Worm (Caenorhabditis elegans) whole organism, L4 larva: ENCODE results near the gene Y41C4A.18.

Experiments used
- F37D6.2 ChIP-seq: sonication (generic microtip); optimal IDR thresholded peaks from 2 replicates; lab custom pipeline; 2016; ENCODE audit warnings: mild to moderate bottlenecking, missing genetic modification characterization, missing compliant biosample characterization
- F49E8.2 ChIP-seq: sonication (generic microtip); optimal IDR thresholded peaks from 2 replicates; lab custom pipeline; 2016; ENCODE audit warnings: missing compliant biosample characterization, mild to moderate bottlenecking, missing genetic modification characterization, borderline replicate concordance
- R02D3.7 ChIP-seq: fragments of 150-350 bp; sonication (generic microtip); optimal IDR thresholded peaks from 3 replicates; lab custom pipeline; 2014; ENCODE audit warnings: missing biosample characterization, missing genetic modification characterization
- Y105C5A.15 ChIP-seq: fragments of 200-800 bp; sonication (Bioruptor generic); IDR thresholded peaks from 2 replicates; pipeline ENCODE4 v1.3.6; 2022; ENCODE audit warnings: missing genetic modification characterization, missing compliant biosample characterization
- Y48G9A.11 ChIP-seq: fragments of 200-800 bp; sonication (Bioruptor generic); IDR thresholded peaks from 2 replicates; pipeline ENCODE4 v1.3.6; 2022; ENCODE audit warnings: missing genetic modification reagents, missing genetic modification characterization, missing compliant biosample characterization
- Y5F2A.4 ChIP-seq: fragments of 200-800 bp; sonication (Bioruptor generic); optimal IDR thresholded peaks from 2 replicates; lab custom pipeline; 2018; ENCODE audit warnings: mild to moderate bottlenecking, missing genetic modification characterization, missing compliant biosample characterization
- ZK337.2 ChIP-seq: fragments of 200-800 bp; sonication (Bioruptor generic); IDR thresholded peaks from 2 replicates; pipeline ENCODE4 v1.3.6; 2022; ENCODE audit warnings: missing genetic modification reagents, missing genetic modification characterization, missing compliant biosample characterization
- aly-2 ChIP-seq: sonication (generic microtip); optimal IDR thresholded peaks from 2 replicates; lab custom pipeline; 2018; ENCODE audit warnings: missing biosample characterization, missing genetic modification characterization
- ama-1 ChIP-seq: fragments of 150-350 bp; optimal IDR thresholded peaks from 2 replicates; lab custom pipeline; 2014; ENCODE audit warnings: inconsistent platforms, mixed read lengths
- ceh-28 ChIP-seq: fragments of 150-350 bp; optimal IDR thresholded peaks from 2 replicates; lab custom pipeline; 2014; ENCODE audit warnings: missing biosample characterization, missing genetic modification reagents, missing genetic modification characterization
- ceh-44 ChIP-seq: fragments of 200-800 bp; sonication (Bioruptor generic); IDR thresholded peaks from 2 replicates; pipeline ENCODE4 v1.3.6; 2022; ENCODE audit warnings: missing genetic modification reagents, missing genetic modification characterization, missing compliant biosample characterization
- ceh-82 ChIP-seq: sonication (generic microtip); optimal IDR thresholded peaks from 2 replicates; lab custom pipeline; 2017; ENCODE audit warnings: missing biosample characterization, missing genetic modification characterization
- ces-1 ChIP-seq: fragments of 150-350 bp; sonication (generic microtip); optimal IDR thresholded peaks from 4 replicates; lab custom pipeline; 2014; ENCODE audit warnings: missing biosample characterization, missing genetic modification reagents, missing genetic modification characterization
- ctbp-1 ChIP-seq: fragments of 200-800 bp; sonication (Bioruptor generic); IDR thresholded peaks from 2 replicates; pipeline ENCODE4 v1.3.6; 2022; ENCODE audit warnings: missing genetic modification reagents, missing genetic modification characterization, missing compliant biosample characterization
- daf-16 ChIP-seq, 3 experiments: sonication (generic microtip); optimal IDR thresholded peaks; 2 replicates each; lab custom pipeline; 2016 to 2017; ENCODE audit warnings: missing genetic modification characterization in 3 of 3, missing genetic modification reagents in 3 of 3, mild to moderate bottlenecking in 2 of 3, missing compliant biosample characterization in 2 of 3, missing biosample characterization in 1 of 3, moderate library complexity in 1 of 3
- dmd-6 ChIP-seq: fragments of 200-800 bp; sonication (Bioruptor generic); IDR thresholded peaks from 2 replicates; pipeline ENCODE4 v1.3.6; 2022; ENCODE audit warnings: missing genetic modification reagents, missing genetic modification characterization, missing compliant biosample characterization
- dmd-8 ChIP-seq: fragments of 200-800 bp; sonication (Bioruptor generic); IDR thresholded peaks from 2 replicates; pipeline ENCODE4 v1.3.6; 2022; ENCODE audit warnings: missing genetic modification characterization, missing compliant biosample characterization
- duxl-1 ChIP-seq: sonication (generic microtip); optimal IDR thresholded peaks from 2 replicates; lab custom pipeline; 2016; ENCODE audit warnings: mild to moderate bottlenecking, missing genetic modification characterization, moderate library complexity, missing compliant biosample characterization; ENCODE audit not compliant: poor library complexity
- egl-27 ChIP-seq: sonication (generic microtip); optimal IDR thresholded peaks from 3 replicates; lab custom pipeline; 2017; ENCODE audit warnings: missing biosample characterization, missing genetic modification reagents, missing genetic modification characterization
- fkh-10 ChIP-seq: fragments of 150-350 bp; optimal IDR thresholded peaks from 2 replicates; lab custom pipeline; 2014; ENCODE audit warnings: missing biosample characterization, missing genetic modification reagents, missing genetic modification characterization
- fos-1 ChIP-seq: fragments of 150-350 bp; optimal IDR thresholded peaks from 2 replicates; lab custom pipeline; 2014; ENCODE audit warnings: missing biosample characterization, missing genetic modification characterization
- gei-8 ChIP-seq: fragments of 200-800 bp; sonication (Bioruptor generic); optimal IDR thresholded peaks from 2 replicates; lab custom pipeline; 2018; ENCODE audit warnings: mild to moderate bottlenecking, missing genetic modification characterization, missing compliant biosample characterization
- hif-1 ChIP-seq, 2 experiments: sonication (generic microtip); optimal IDR thresholded peaks; 2 replicates each; lab custom pipeline; 2016 to 2017; ENCODE audit warnings: missing compliant biosample characterization in 2 of 2, missing genetic modification characterization in 2 of 2, missing genetic modification reagents in 2 of 2, missing genotype in 2 of 2, mild to moderate bottlenecking in 1 of 2
- jun-1 ChIP-seq: fragments of 150-350 bp; optimal IDR thresholded peaks from 2 replicates; lab custom pipeline; 2014; ENCODE audit warnings: missing biosample characterization, missing genetic modification reagents, missing genetic modification characterization
- lim-7 ChIP-seq: fragments of 200-800 bp; sonication (Bioruptor generic); IDR thresholded peaks from 2 replicates; pipeline ENCODE4 v1.3.6; 2022; ENCODE audit warnings: missing genetic modification characterization, missing compliant biosample characterization
- lin-13 ChIP-seq: fragments of 150-350 bp; optimal IDR thresholded peaks from 2 replicates; lab custom pipeline; 2014; ENCODE audit warnings: missing biosample characterization, missing genetic modification reagents, missing genetic modification characterization
- lin-39 ChIP-seq: fragments of 150-350 bp; optimal IDR thresholded peaks from 2 replicates; lab custom pipeline; 2014; ENCODE audit warnings: missing biosample characterization, missing genetic modification reagents, missing genetic modification characterization
- lir-3 ChIP-seq: sonication (generic microtip); optimal IDR thresholded peaks from 2 replicates; lab custom pipeline; 2016; ENCODE audit warnings: mild to moderate bottlenecking, missing genetic modification characterization, missing compliant biosample characterization
- madf-9 ChIP-seq: fragments of 200-800 bp; sonication (Bioruptor generic); conservative IDR thresholded peaks from 2 replicates; pipeline ENCODE4 v1.3.6; 2022; ENCODE audit warnings: missing genetic modification reagents, missing genetic modification characterization, missing compliant biosample characterization
- mdl-1 ChIP-seq, 2 experiments: fragments of 150-350 bp in 1 of 2; sonication (generic microtip) in 1 of 2; optimal IDR thresholded peaks; 2 replicates each; lab custom pipeline; 2014 to 2017; ENCODE audit warnings: missing biosample characterization in 2 of 2, missing genetic modification characterization in 2 of 2
- mdt-29 ChIP-seq: fragments of 200-800 bp; sonication (Bioruptor generic); IDR thresholded peaks from 2 replicates; pipeline ENCODE4 v1.3.6; 2022; ENCODE audit warnings: missing genetic modification reagents, missing genetic modification characterization, missing compliant biosample characterization
- mep-1 ChIP-seq: fragments of 150-350 bp; sonication (generic microtip); optimal IDR thresholded peaks from 3 replicates; lab custom pipeline; 2014; ENCODE audit warnings: missing biosample characterization, missing genetic modification characterization
- mes-2 ChIP-seq: sonication (generic microtip); optimal IDR thresholded peaks from 2 replicates; lab custom pipeline; 2016; ENCODE audit warnings: missing genotype, mild to moderate bottlenecking, missing genetic modification characterization, missing compliant biosample characterization; ENCODE audit not compliant: poor library complexity, severe bottlenecking
- mxl-2 ChIP-seq: fragments of 200-800 bp; sonication (Bioruptor generic); conservative IDR thresholded peaks from 2 replicates; pipeline ENCODE4 v1.3.6; 2022; ENCODE audit warnings: missing genetic modification reagents, missing genetic modification characterization, missing compliant biosample characterization
- mxl-3 ChIP-seq: fragments of 200-800 bp; sonication (Bioruptor generic); optimal IDR thresholded peaks from 2 replicates; lab custom pipeline; 2018; ENCODE audit warnings: mild to moderate bottlenecking, missing genetic modification characterization, missing compliant biosample characterization
- nhr-10 ChIP-seq: fragments of 150-350 bp; optimal IDR thresholded peaks from 2 replicates; lab custom pipeline; 2014; ENCODE audit warnings: missing biosample characterization, missing genetic modification characterization
- nhr-11 ChIP-seq: fragments of 150-350 bp; optimal IDR thresholded peaks from 2 replicates; lab custom pipeline; 2014; ENCODE audit warnings: missing biosample characterization, missing genetic modification characterization
- nhr-111 ChIP-seq: fragments of 200-800 bp; sonication (Bioruptor generic); optimal IDR thresholded peaks from 2 replicates; lab custom pipeline; 2018; ENCODE audit warnings: mild to moderate bottlenecking, missing genetic modification characterization, missing compliant biosample characterization
- nhr-25 ChIP-seq: sonication (generic microtip); optimal IDR thresholded peaks from 2 replicates; lab custom pipeline; 2017; ENCODE audit warnings: missing genetic modification characterization, mild to moderate bottlenecking, missing compliant biosample characterization, antibody characterized with exemption, moderate library complexity, borderline replicate concordance; ENCODE audit not compliant: insufficient read depth
- nhr-41 ChIP-seq: fragments of 200-800 bp; sonication (Bioruptor generic); IDR thresholded peaks from 2 replicates; pipeline ENCODE4 v1.3.6; 2022; ENCODE audit warnings: missing genetic modification reagents, missing genetic modification characterization, missing compliant biosample characterization
- nhr-42 ChIP-seq: fragments of 200-800 bp; sonication (Bioruptor generic); IDR thresholded peaks from 2 replicates; pipeline ENCODE4 v1.3.6; 2022; ENCODE audit warnings: missing genetic modification characterization, missing compliant biosample characterization
- nhr-6 ChIP-seq: fragments of 150-350 bp; optimal IDR thresholded peaks from 2 replicates; lab custom pipeline; 2014; ENCODE audit warnings: missing biosample characterization, missing genetic modification characterization
- set-16 ChIP-seq: fragments of 200-800 bp; sonication (Bioruptor generic); IDR thresholded peaks from 2 replicates; pipeline ENCODE4 v1.3.6; 2022; ENCODE audit warnings: missing genetic modification reagents, missing genetic modification characterization, missing compliant biosample characterization
- spr-1 ChIP-seq: sonication (generic microtip); optimal IDR thresholded peaks from 2 replicates; lab custom pipeline; 2016; ENCODE audit warnings: mild to moderate bottlenecking, missing genetic modification characterization, missing compliant biosample characterization
- tag-97 ChIP-seq: fragments of 200-800 bp; sonication (Bioruptor generic); IDR thresholded peaks from 2 replicates; pipeline ENCODE4 v1.3.6; 2022; ENCODE audit warnings: missing genetic modification characterization, missing compliant biosample characterization
- unc-130 ChIP-seq: sonication (generic microtip); optimal IDR thresholded peaks from 2 replicates; lab custom pipeline; 2016; ENCODE audit warnings: missing genetic modification reagents, missing genetic modification characterization, missing compliant biosample characterization
- unc-39 ChIP-seq: sonication (generic microtip); optimal IDR thresholded peaks from 2 replicates; lab custom pipeline; 2017; ENCODE audit warnings: missing biosample characterization, missing genetic modification characterization
- unc-62 ChIP-seq, 3 experiments: fragments of 150-350 bp in 1 of 3; sonication (generic microtip); optimal IDR thresholded peaks in 2 of 3; peaks in 1 of 3; 1 replicate in 1 of 3; 2 replicates in 2 of 3; lab custom pipeline; 2014 to 2017; ENCODE audit warnings: missing biosample characterization in 3 of 3, missing genetic modification characterization in 3 of 3, missing genetic modification reagents in 3 of 3, missing genotype in 1 of 3
- vab-7 ChIP-seq: fragments of 200-800 bp; sonication (Bioruptor generic); IDR thresholded peaks from 2 replicates; pipeline ENCODE4 v1.3.6; 2022; ENCODE audit warnings: missing genetic modification reagents, missing genetic modification characterization, missing compliant biosample characterization
- zip-11 ChIP-seq: fragments of 200-800 bp; sonication (Bioruptor generic); IDR thresholded peaks from 2 replicates; pipeline ENCODE4 v1.3.6; 2022; ENCODE audit warnings: missing genetic modification characterization, missing compliant biosample characterization
- ztf-7 ChIP-seq: fragments of 150-350 bp; optimal IDR thresholded peaks from 2 replicates; lab custom pipeline; 2014; ENCODE audit warnings: missing biosample characterization, missing genetic modification characterization

The Y41C4A.18 gene

DNA sequence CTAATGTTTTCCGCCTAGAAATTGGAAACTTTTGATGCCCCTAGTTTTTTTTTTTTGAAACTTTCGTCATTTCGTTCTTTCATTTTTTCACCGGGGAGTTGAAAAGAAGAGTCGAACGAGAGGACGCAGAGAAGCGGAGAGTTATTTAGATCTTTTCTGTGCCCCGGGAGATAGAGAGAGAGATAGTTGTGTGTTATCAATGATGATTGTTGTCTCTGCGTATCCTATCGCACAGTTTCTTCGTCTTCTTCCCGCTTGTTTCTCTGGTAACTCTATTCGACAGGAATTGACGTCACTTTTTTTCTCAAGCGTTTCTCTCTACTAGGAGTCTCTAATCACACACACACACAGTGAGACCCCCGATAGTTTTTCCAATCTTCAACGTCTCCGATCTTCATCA, 41.1 kb upstream of the Y41C4A.18 start (continued):
- TF ChIP-seq nhr-42 (GFP tag; lab: Robert Waterston, UW) (no peak), mep-1 (peak; percentile 82), ces-1 (GFP tag; lab: Kevin White, UChicago) (no peak), nhr-10 (tag; lab: Kevin White, UChicago) (peak; percentile 81), gei-8 (GFP tag; lab: Kevin White, UChicago) (no peak), jun-1 (tag; lab: Kevin White, UChicago) (peak; percentile 37), madf-9 (GFP tag; lab: Robert Waterston, UW) (no peak), lin-13 (no peak), F49E8.2 (tag; lab: Kevin White, UChicago) (no peak), aly-2 (no peak), Y105C5A.15 (GFP tag; lab: Robert Waterston, UW) (no peak), mxl-2 (GFP tag; lab: Robert Waterston, UW) (no peak), lim-7 (GFP tag; lab: Robert Waterston, UW) (no peak), ama-1 (lab: Kevin White, UChicago) (no peak), unc-62 (GFP tag; optimal IDR thresholded peaks at IDR 0.05 in 1 of 2; lab: Kevin White, UChicago) (no peak), unc-62 (tag; optimal IDR thresholded peaks at IDR 0.05; lab: Kevin White, UChicago) (no peak), ztf-7 (peak; percentile 56), set-16 (GFP tag; lab: Robert Waterston, UW) (no peak), nhr-6 (tag; lab: Kevin White, UChicago) (peak; percentile 45), lin-39 (tag; lab: Kevin White, UChicago) (no peak), spr-1 (tag; lab: Kevin White, UChicago) (no peak), nhr-41 (GFP tag; lab: Robert Waterston, UW) (no peak), R02D3.7 (tag; lab: Kevin White, UChicago) (no peak), ceh-44 (no peak), mes-2 (tag; lab: Kevin White, UChicago) (peak; percentile 68), ZK337.2 (GFP tag; lab: Robert Waterston, UW) (no peak), mdt-29 (no peak), Y48G9A.11 (GFP tag; lab: Robert Waterston, UW) (no peak), mxl-3 (GFP tag; lab: Kevin White, UChicago) (peak; percentile 69), fkh-10 (GFP tag; lab: Kevin White, UChicago) (no peak), F37D6.2 (no peak), tag-97 (GFP tag; lab: Robert Waterston, UW) (no peak), duxl-1 (no peak), dmd-6 (peak; percentile 88), fos-1 (tag; lab: Kevin White, UChicago) (no peak), nhr-111 (no peak), dmd-8 (GFP tag; lab: Robert Waterston, UW) (no peak), zip-11 (GFP tag; lab: Robert Waterston, UW) (no peak), ceh-82 (tag; lab: Kevin White, UChicago) (no peak), Y5F2A.4 (GFP tag; lab: Kevin White, UChicago) (no peak), vab-7 (GFP tag; lab: Robert Waterston, UW) (no peak), egl-27 (tag; lab: Kevin White, UChicago) (no peak), ctbp-1 (no peak), mdl-1 (tag; optimal IDR thresholded peaks at IDR 0.05; lab: Kevin White, UChicago) (peak in 1 of 2 experiments; percentile 58), nhr-25 (tag; lab: Kevin White, UChicago) (no peak), daf-16 (GFP tag; optimal IDR thresholded peaks at IDR 0.05; lab: Kevin White, UChicago) (no peak), daf-16 (tag; optimal IDR thresholded peaks at IDR 0.05; lab: Kevin White, UChicago) (peak; percentile 93), unc-130 (GFP tag; lab: Kevin White, UChicago) (no peak), ceh-28 (tag; lab: Kevin White, UChicago) (no peak), lir-3 (tag; lab: Kevin White, UChicago) (no peak), hif-1 (tag; optimal IDR thresholded peaks at IDR 0.05; lab: Kevin White, UChicago) (peak in 1 of 2 experiments; percentile 59), nhr-11 (tag; lab: Kevin White, UChicago) (peak; percentile 34), unc-39 (tag; lab: Kevin White, UChicago) (no peak)
